Fruit fly (Drosophila melanogaster): ENCODE measurements around the gene Tbc1d8-9.

Gene Tbc1d8-9

dm6 chr3L:21382158-21382610 is 38.7 kb upstream of the Tbc1d8-9 start, which contains the start of gene rgn (continued):
- TF ChIP-seq eve (GFP tag; optimal IDR thresholded peaks at IDR 0.05) = no peak
- TF ChIP-seq Sox100B (GFP tag; optimal IDR thresholded peaks at IDR 0.05) = peak; percentile 71
- TF ChIP-seq CG8290 (GFP tag; optimal IDR thresholded peaks at IDR 0.05) = no peak
- peak in 1 of 2 experiments; percentile 72 for TF ChIP-seq CG8290 (tag; optimal IDR thresholded peaks at IDR 0.05)
- peak; percentile 92 for TF ChIP-seq Meics (GFP tag; optimal IDR thresholded peaks at IDR 0.05)
- no peak for TF ChIP-seq grn (GFP tag; optimal IDR thresholded peaks at IDR 0.05)
- TF ChIP-seq pan (optimal IDR thresholded peaks at IDR 0.05) = no peak
- TF ChIP-seq pan (GFP tag; optimal IDR thresholded peaks at IDR 0.05 in 1 of 2, IDR thresholded peaks at IDR 0.05 in 1 of 2) = peak in 1 of 2 experiments; percentile 77
- TF ChIP-seq CG15601 (tag; optimal IDR thresholded peaks at IDR 0.05) = no peak
- TF ChIP-seq sqz (GFP tag; optimal IDR thresholded peaks at IDR 0.05) = no peak
- no peak for TF ChIP-seq CG1647 (GFP tag; optimal IDR thresholded peaks at IDR 0.05)
- TF ChIP-seq onecut (GFP tag; IDR thresholded peaks at IDR 0.05) = peak; percentile 53
- peak; percentile 63; the same call in 1 of the 4 replicates for TF ChIP-seq Gug (GFP tag; IDR thresholded peaks at IDR 0.05)
- TF ChIP-seq CG6683 (GFP tag; optimal IDR thresholded peaks at IDR 0.05) = peak; percentile 75
- TF ChIP-seq Ets65A (GFP tag) = peak; percentile 91
- TF ChIP-seq bsh (GFP tag; optimal IDR thresholded peaks at IDR 0.05) = peak; percentile 40 to 83
- TF ChIP-seq CG18476 (GFP tag; optimal IDR thresholded peaks at IDR 0.05) = peak; percentile 22
- TF ChIP-seq CG30403 (GFP tag; optimal IDR thresholded peaks at IDR 0.05) = peak; percentile 79
- TF ChIP-seq gem (tag; optimal IDR thresholded peaks at IDR 0.05) = peak; percentile 90
- peak; percentile 56; the same call in 1 of the 3 replicates for TF ChIP-seq H15 (GFP tag; IDR thresholded peaks at IDR 0.05)
- peak; percentile 22 for TF ChIP-seq Max (GFP tag; optimal IDR thresholded peaks at IDR 0.05)
- TF ChIP-seq phol (tag; optimal IDR thresholded peaks at IDR 0.05) = peak; percentile 70
- TF ChIP-seq ato (GFP tag; IDR thresholded peaks at IDR 0.05; ENCODE audit: partially characterized antibody) = no peak
- TF ChIP-seq CG16813 (GFP tag; IDR thresholded peaks at IDR 0.05; ENCODE audit: partially characterized antibody) = no peak
- no peak for TF ChIP-seq pita (GFP tag; optimal IDR thresholded peaks at IDR 0.05)
- TF ChIP-seq trem (tag; optimal IDR thresholded peaks at IDR 0.05) = no peak
- no peak for TF ChIP-seq z (GFP tag; IDR thresholded peaks at IDR 0.05)
- no peak for TF ChIP-seq CG15479 (GFP tag; optimal IDR thresholded peaks at IDR 0.05)
- peak; percentile 51; the same call in 1 of the 2 replicates for TF ChIP-seq gsb (GFP tag; IDR thresholded peaks at IDR 0.05)
- TF ChIP-seq Hand (GFP tag; optimal IDR thresholded peaks at IDR 0.05) = peak; percentile 80
- no peak for TF ChIP-seq CG10431 (GFP tag; optimal IDR thresholded peaks at IDR 0.05)
- TF ChIP-seq p53 (GFP tag; optimal IDR thresholded peaks at IDR 0.05) = no peak
- TF ChIP-seq zen (tag; optimal IDR thresholded peaks at IDR 0.05) = no peak
- TF ChIP-seq B-H1 (GFP tag; IDR thresholded peaks at IDR 0.05) = peak; percentile 70
- peak; percentile 23 for TF ChIP-seq emc (GFP tag; optimal IDR thresholded peaks at IDR 0.05)
- TF ChIP-seq CoRest (tag; optimal IDR thresholded peaks at IDR 0.05) = peak; percentile 84
- peak; percentile 64 for TF ChIP-seq eyg (GFP tag; optimal IDR thresholded peaks at IDR 0.05)
- peak; percentile 52 for TF ChIP-seq CG1603 (tag; optimal IDR thresholded peaks at IDR 0.05)
- TF ChIP-seq jumu (GFP tag; optimal IDR thresholded peaks at IDR 0.05) = peak; percentile 47
- peak; percentile 55 for TF ChIP-seq oc (tag; optimal IDR thresholded peaks at IDR 0.05)
- TF ChIP-seq Opbp (GFP tag; IDR thresholded peaks at IDR 0.05; ENCODE audit: partially characterized antibody) = no peak; the same call in 2 of the 3 replicates
- no peak for TF ChIP-seq vnd (GFP tag; IDR thresholded peaks at IDR 0.05; ENCODE audit: partially characterized antibody)
- TF ChIP-seq wek (GFP tag; optimal IDR thresholded peaks at IDR 0.05) = no peak
- peak; percentile 74 for TF ChIP-seq CG12155 (GFP tag; optimal IDR thresholded peaks at IDR 0.05)
- peak; percentile 79 for TF ChIP-seq NfI (GFP tag; optimal IDR thresholded peaks at IDR 0.05)
- TF ChIP-seq Usf (GFP tag; optimal IDR thresholded peaks at IDR 0.05) = peak; percentile 59
- peak; percentile 46; the same call in 1 of the 3 replicates for TF ChIP-seq CG11093 (GFP tag; IDR thresholded peaks at IDR 0.05)
- peak; percentile 3 for TF ChIP-seq HmgD (GFP tag; optimal IDR thresholded peaks at IDR 0.05)
- TF ChIP-seq hth (optimal IDR thresholded peaks at IDR 0.05) = no peak
- 0 out of 3 replicates have a peak, but pooled peaks have one; percentile 14 for TF ChIP-seq zfh1 (GFP tag; IDR thresholded peaks at IDR 0.05)
- peak; percentile 54 for TF ChIP-seq CG4820 (GFP tag; optimal IDR thresholded peaks at IDR 0.05)
